Worm (Caenorhabditis elegans) whole organism, young adult: Measurements from ENCODE around the gene C35B1.9.

Source experiments
- ama-1 ChIP-seq, 3 experiments: fragments of 150-350 bp in 1 of 3; sonication (generic microtip) in 2 of 3; optimal IDR thresholded peaks; 2 replicates each; lab custom pipeline; 2014 to 2018; ENCODE audit warnings: missing biosample characterization in 2 of 3, missing genetic modification characterization in 2 of 3, missing genetic modification reagents in 2 of 3
- dox-1 ChIP-seq: fragments of 200-800 bp; sonication (Bioruptor generic); IDR thresholded peaks from 2 replicates; pipeline ENCODE4 v1.3.6; 2022; ENCODE audit warnings: missing genetic modification reagents, missing genetic modification characterization, missing compliant biosample characterization
- unc-62 ChIP-seq: fragments of 150-350 bp; optimal IDR thresholded peaks from 2 replicates; lab custom pipeline; 2014; ENCODE audit warnings: missing biosample characterization, missing genetic modification reagents, missing genetic modification characterization

DNA sequence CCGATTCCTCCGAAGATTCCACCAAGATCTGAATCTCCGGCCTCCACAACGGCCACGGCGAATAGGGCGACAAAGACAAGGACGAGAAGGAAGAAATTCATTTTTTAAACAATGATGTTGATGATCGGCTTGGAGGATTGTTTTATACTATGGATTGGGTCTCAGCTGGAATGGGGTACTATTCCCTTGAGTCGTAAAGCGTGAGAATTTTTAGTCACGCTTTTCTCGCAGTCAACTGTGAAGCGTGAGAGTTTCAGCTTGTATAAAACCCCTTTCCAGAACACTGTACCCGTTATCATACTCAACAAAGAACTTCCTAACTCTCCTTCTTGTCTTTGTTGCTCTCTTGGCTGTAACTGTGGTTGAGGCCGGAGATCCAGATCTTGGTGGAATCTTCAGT, 33.8 kb upstream of the C35B1.9 start, which contains the start of gene F49F1.15:
- TF ChIP-seq unc-62 (GFP tag; lab: Kevin White, UChicago) (no peak), ama-1 (optimal IDR thresholded peaks at IDR 0.05; lab: Kevin White, UChicago) (no peak), ama-1 (GFP tag; optimal IDR thresholded peaks at IDR 0.05; lab: Kevin White, UChicago) (no peak), dox-1 (GFP tag; lab: Robert Waterston, UW) (no peak)
